Worm (Caenorhabditis elegans) whole organism, L2 larva: Measurements from ENCODE around the gene col-87.

Source experiments
- C34F6.9 ChIP-seq: fragments of 150-350 bp; optimal IDR thresholded peaks from 2 replicates; lab custom pipeline; 2014; ENCODE audit warnings: missing biosample characterization, missing genetic modification characterization
- F13H6.1 ChIP-seq: sonication (generic microtip); optimal IDR thresholded peaks from 2 replicates; lab custom pipeline; 2016; ENCODE audit warnings: missing genetic modification characterization, missing compliant biosample characterization
- R02D3.7 ChIP-seq: fragments of 150-350 bp; optimal IDR thresholded peaks from 2 replicates; lab custom pipeline; 2014; ENCODE audit warnings: missing biosample characterization, missing genetic modification characterization
- Y55F3AM.14 ChIP-seq: fragments of 200-800 bp; sonication (Bioruptor generic); optimal IDR thresholded peaks from 2 replicates; lab custom pipeline; 2018; ENCODE audit warnings: mild to moderate bottlenecking, missing genetic modification characterization, missing compliant biosample characterization
- ZK546.5 ChIP-seq: sonication (generic microtip); optimal IDR thresholded peaks from 2 replicates; lab custom pipeline; 2017; ENCODE audit warnings: missing biosample characterization, missing genetic modification characterization
- alr-1 ChIP-seq: fragments of 150-350 bp; optimal IDR thresholded peaks from 2 replicates; lab custom pipeline; 2014; ENCODE audit warnings: missing biosample characterization, missing genetic modification characterization
- aly-2 ChIP-seq: fragments of 150-350 bp; optimal IDR thresholded peaks from 2 replicates; lab custom pipeline; 2014; ENCODE audit warnings: missing biosample characterization, missing genetic modification characterization
- ama-1 ChIP-seq: fragments of 150-350 bp; optimal IDR thresholded peaks from 2 replicates; lab custom pipeline; 2018; ENCODE audit warnings: inconsistent platforms
- blmp-1 ChIP-seq: sonication (generic microtip); optimal IDR thresholded peaks from 2 replicates; lab custom pipeline; 2017; ENCODE audit warnings: missing genetic modification characterization, mild to moderate bottlenecking, missing compliant biosample characterization, antibody characterized with exemption, moderate library complexity; ENCODE audit not compliant: insufficient read depth
- ceh-16 ChIP-seq: fragments of 150-350 bp; optimal IDR thresholded peaks from 2 replicates; lab custom pipeline; 2014; ENCODE audit warnings: missing biosample characterization, missing genetic modification characterization
- ceh-82 ChIP-seq: fragments of 150-350 bp; optimal IDR thresholded peaks from 2 replicates; lab custom pipeline; 2014; ENCODE audit warnings: missing biosample characterization, missing genetic modification characterization
- crh-2 ChIP-seq: sonication (generic microtip); optimal IDR thresholded peaks from 2 replicates; lab custom pipeline; 2017; ENCODE audit warnings: missing biosample characterization, missing genetic modification characterization
- dmd-4 ChIP-seq: sonication (generic microtip); optimal IDR thresholded peaks from 2 replicates; lab custom pipeline; 2017; ENCODE audit warnings: missing biosample characterization, missing genetic modification characterization
- egl-27 ChIP-seq: sonication (generic microtip); optimal IDR thresholded peaks from 3 replicates; lab custom pipeline; 2017; ENCODE audit warnings: missing biosample characterization, missing genetic modification reagents, missing genetic modification characterization
- elt-1 ChIP-seq: fragments of 150-350 bp; optimal IDR thresholded peaks from 2 replicates; lab custom pipeline; 2014; ENCODE audit warnings: missing biosample characterization, missing genetic modification characterization
- elt-3 ChIP-seq: sonication (generic microtip); optimal IDR thresholded peaks from 2 replicates; lab custom pipeline; 2017; ENCODE audit warnings: missing biosample characterization, missing genetic modification characterization
- fos-1 ChIP-seq: fragments of 150-350 bp; optimal IDR thresholded peaks from 2 replicates; lab custom pipeline; 2014; ENCODE audit warnings: missing biosample characterization, missing genetic modification characterization
- gmeb-1 ChIP-seq: fragments of 150-350 bp; optimal IDR thresholded peaks from 2 replicates; lab custom pipeline; 2014; ENCODE audit warnings: missing biosample characterization, missing genetic modification characterization
- lin-11 ChIP-seq: fragments of 150-350 bp; sonication (generic microtip); optimal IDR thresholded peaks from 2 replicates; lab custom pipeline; 2014; ENCODE audit warnings: missing biosample characterization, missing genetic modification characterization, inconsistent platforms, mixed read lengths
- lin-13 ChIP-seq: fragments of 150-350 bp; optimal IDR thresholded peaks from 2 replicates; lab custom pipeline; 2014; ENCODE audit warnings: missing biosample characterization, missing genetic modification reagents, missing genetic modification characterization
- lin-39 ChIP-seq: fragments of 150-350 bp; optimal IDR thresholded peaks from 2 replicates; lab custom pipeline; 2014; ENCODE audit warnings: missing biosample characterization, missing genetic modification reagents, missing genetic modification characterization
- lsy-2 ChIP-seq, 2 experiments: fragments of 150-350 bp in 1 of 2; sonication (generic microtip) in 1 of 2; optimal IDR thresholded peaks; 2 replicates each; lab custom pipeline; 2014 to 2017; ENCODE audit warnings: missing biosample characterization in 2 of 2, missing genetic modification characterization in 2 of 2
- mab-5 ChIP-seq: fragments of 150-350 bp; optimal IDR thresholded peaks from 2 replicates; lab custom pipeline; 2014; ENCODE audit warnings: missing biosample characterization, missing genetic modification characterization
- mbf-1 ChIP-seq: sonication (generic microtip); optimal IDR thresholded peaks from 2 replicates; lab custom pipeline; 2017; ENCODE audit warnings: missing biosample characterization, missing genetic modification characterization
- mdl-1 ChIP-seq, 2 experiments: fragments of 150-350 bp in 1 of 2; sonication (generic microtip) in 1 of 2; optimal IDR thresholded peaks; 2 replicates each; lab custom pipeline; 2017; ENCODE audit warnings: missing biosample characterization in 2 of 2, missing genetic modification characterization in 2 of 2
- nhr-10 ChIP-seq: sonication (generic microtip); optimal IDR thresholded peaks from 2 replicates; lab custom pipeline; 2017; ENCODE audit warnings: missing biosample characterization, missing genetic modification characterization
- nhr-11 ChIP-seq: fragments of 150-350 bp; optimal IDR thresholded peaks from 2 replicates; lab custom pipeline; 2014; ENCODE audit warnings: missing biosample characterization, missing genetic modification characterization
- nhr-12 ChIP-seq: fragments of 150-350 bp; optimal IDR thresholded peaks from 2 replicates; lab custom pipeline; 2014; ENCODE audit warnings: missing biosample characterization, missing genetic modification characterization
- nhr-129 ChIP-seq: fragments of 150-350 bp; optimal IDR thresholded peaks from 2 replicates; lab custom pipeline; 2014; ENCODE audit warnings: missing biosample characterization, missing genetic modification characterization
- nhr-21 ChIP-seq: fragments of 150-350 bp; optimal IDR thresholded peaks from 2 replicates; lab custom pipeline; 2014; ENCODE audit warnings: missing biosample characterization, missing genetic modification characterization
- nhr-23 ChIP-seq: fragments of 150-350 bp; optimal IDR thresholded peaks from 2 replicates; lab custom pipeline; 2014; ENCODE audit warnings: missing biosample characterization, missing genetic modification reagents, missing genetic modification characterization
- nhr-237 ChIP-seq: fragments of 150-350 bp; optimal IDR thresholded peaks from 2 replicates; lab custom pipeline; 2014; ENCODE audit warnings: missing biosample characterization, missing genetic modification characterization
- nhr-25 ChIP-seq: fragments of 150-350 bp; sonication (generic microtip); optimal IDR thresholded peaks from 3 replicates; lab custom pipeline; 2014; ENCODE audit warnings: missing biosample characterization, missing genetic modification characterization
- nhr-6 ChIP-seq: fragments of 150-350 bp; optimal IDR thresholded peaks from 2 replicates; lab custom pipeline; 2014; ENCODE audit warnings: missing biosample characterization, missing genetic modification characterization
- nhr-77 ChIP-seq: fragments of 150-350 bp; optimal IDR thresholded peaks from 2 replicates; lab custom pipeline; 2014; ENCODE audit warnings: missing biosample characterization, missing genetic modification characterization
- peb-1 ChIP-seq: fragments of 150-350 bp; optimal IDR thresholded peaks from 2 replicates; lab custom pipeline; 2014; ENCODE audit warnings: missing biosample characterization, missing genetic modification characterization
- sem-4 ChIP-seq: fragments of 150-350 bp; optimal IDR thresholded peaks from 2 replicates; lab custom pipeline; 2014; ENCODE audit warnings: missing biosample characterization, missing genetic modification reagents, missing genetic modification characterization
- skn-1 ChIP-seq: sonication (generic microtip); optimal IDR thresholded peaks from 2 replicates; lab custom pipeline; 2017; ENCODE audit warnings: missing biosample characterization, missing genetic modification characterization
- sma-3 ChIP-seq: sonication (generic microtip); optimal IDR thresholded peaks from 2 replicates; lab custom pipeline; 2016; ENCODE audit warnings: missing genetic modification reagents, missing genetic modification characterization, missing compliant biosample characterization
- sma-9 ChIP-seq, 2 experiments: fragments of 150-350 bp in 1 of 2; sonication (generic microtip) in 1 of 2; optimal IDR thresholded peaks; 2 replicates each; lab custom pipeline; 2014 to 2016; ENCODE audit warnings: missing genetic modification characterization in 2 of 2, mild to moderate bottlenecking in 1 of 2, missing biosample characterization in 1 of 2, missing compliant biosample characterization in 1 of 2, missing genetic modification reagents in 1 of 2, moderate library complexity in 1 of 2
- snpc-4 ChIP-seq: fragments of 150-350 bp; optimal IDR thresholded peaks from 2 replicates; lab custom pipeline; 2014; ENCODE audit warnings: missing biosample characterization, missing genetic modification characterization
- unc-39 ChIP-seq: fragments of 150-350 bp; optimal IDR thresholded peaks from 2 replicates; lab custom pipeline; 2014; ENCODE audit warnings: missing biosample characterization, missing genetic modification characterization
- unc-55 ChIP-seq: fragments of 150-350 bp; sonication (generic microtip); optimal IDR thresholded peaks from 3 replicates; lab custom pipeline; 2014; ENCODE audit warnings: missing biosample characterization, missing genetic modification reagents, missing genetic modification characterization
- unc-62 ChIP-seq: fragments of 150-350 bp; optimal IDR thresholded peaks from 2 replicates; lab custom pipeline; 2014; ENCODE audit warnings: missing biosample characterization, missing genetic modification reagents, missing genetic modification characterization
- zag-1 ChIP-seq: fragments of 150-350 bp; optimal IDR thresholded peaks from 2 replicates; lab custom pipeline; 2014; ENCODE audit warnings: missing biosample characterization, missing genetic modification characterization
- ztf-1 ChIP-seq: fragments of 200-800 bp; sonication (Bioruptor generic); conservative IDR thresholded peaks from 2 replicates; pipeline ENCODE4 v1.3.6; 2022; ENCODE audit warnings: missing genetic modification characterization, missing compliant biosample characterization
- ztf-11 ChIP-seq: sonication (generic microtip); optimal IDR thresholded peaks from 2 replicates; lab custom pipeline; 2017; ENCODE audit warnings: missing biosample characterization, missing genetic modification characterization
- ztf-4 ChIP-seq: fragments of 150-350 bp; optimal IDR thresholded peaks from 2 replicates; lab custom pipeline; 2014; ENCODE audit warnings: missing biosample characterization, missing genetic modification characterization

Gene col-87

DNA sequence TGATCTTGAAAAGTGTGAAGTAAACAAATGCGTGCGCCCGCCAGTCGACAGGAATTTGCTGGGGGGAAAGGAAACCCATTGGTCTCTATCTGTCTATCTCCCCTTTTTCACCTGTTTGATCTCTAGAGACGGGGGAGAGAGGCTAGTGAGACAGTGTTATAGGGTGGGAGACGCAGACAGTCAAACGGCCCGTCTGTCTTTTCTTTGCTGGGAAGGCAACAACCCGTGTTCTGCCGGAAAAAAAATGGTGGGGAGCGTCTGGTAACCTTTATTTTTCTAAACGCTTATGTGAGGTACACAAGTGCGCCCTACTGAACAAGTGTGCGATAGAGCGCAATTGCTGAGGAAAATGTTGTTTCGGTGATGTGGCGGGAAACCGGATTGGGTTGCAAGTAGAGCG lies 44.0 kb downstream of the col-87 start (continued):
- TF ChIP-seq nhr-25 (tag; lab: Kevin White, UChicago) = peak; percentile 83
- peak; percentile 81 for TF ChIP-seq nhr-129 (tag; lab: Kevin White, UChicago)
- no peak for TF ChIP-seq nhr-23 (tag; lab: Kevin White, UChicago)
- TF ChIP-seq ztf-4 (tag; lab: Kevin White, UChicago) = peak; percentile 37
- TF ChIP-seq fos-1 (tag; lab: Kevin White, UChicago) = peak; percentile 44
- no peak for TF ChIP-seq mbf-1
- peak; percentile 90 for TF ChIP-seq sma-9 (GFP tag; optimal IDR thresholded peaks at IDR 0.05; lab: Kevin White, UChicago)
- no peak for TF ChIP-seq sma-9 (tag; optimal IDR thresholded peaks at IDR 0.05; lab: Kevin White, UChicago)
- TF ChIP-seq R02D3.7 (tag; lab: Kevin White, UChicago) = no peak
- no peak for TF ChIP-seq ztf-1
- peak; percentile 8 for TF ChIP-seq mab-5 (tag; lab: Kevin White, UChicago)
- TF ChIP-seq mdl-1 (tag; optimal IDR thresholded peaks at IDR 0.05; lab: Kevin White, UChicago) = peak in 1 of 2 experiments; percentile 22
- peak; percentile 66 for TF ChIP-seq sma-3
- TF ChIP-seq aly-2 (tag; lab: Kevin White, UChicago) = no peak
- peak in 1 of 2 experiments; percentile 66 for TF ChIP-seq lsy-2 (tag; optimal IDR thresholded peaks at IDR 0.05; lab: Kevin White, UChicago)
- TF ChIP-seq nhr-6 (tag; lab: Kevin White, UChicago) = no peak
- no peak for TF ChIP-seq lin-11 (tag; lab: Kevin White, UChicago)
- TF ChIP-seq snpc-4 = no peak
- TF ChIP-seq nhr-77 = peak; percentile 1

DNA sequence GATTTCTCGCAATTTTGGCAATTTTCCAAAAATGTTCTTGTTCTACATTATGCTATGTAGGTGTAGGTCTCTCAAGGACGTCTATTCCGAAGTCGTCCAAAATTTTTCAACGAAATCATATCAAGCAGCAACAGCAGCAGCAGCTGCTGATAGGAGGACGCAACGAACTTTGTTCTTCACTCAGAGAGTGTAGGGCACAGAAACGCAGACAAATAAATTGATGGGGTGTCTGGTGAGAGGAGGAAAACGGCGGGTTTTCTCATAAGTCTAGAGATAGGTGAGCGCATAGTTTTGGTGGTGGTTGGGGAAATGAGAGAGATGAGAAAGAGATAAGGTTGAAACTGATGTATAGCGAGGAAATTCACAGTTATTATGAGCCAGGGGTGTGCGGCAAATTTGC lies 45.4 kb downstream of the col-87 start:
- no peak for TF ChIP-seq mbf-1
- TF ChIP-seq aly-2 (tag; lab: Kevin White, UChicago) = no peak
- TF ChIP-seq nhr-21 = peak; percentile 70
- TF ChIP-seq nhr-11 = no peak
- no peak for TF ChIP-seq zag-1 (tag; lab: Kevin White, UChicago)
- TF ChIP-seq ztf-1 = no peak
- peak; percentile 48 for TF ChIP-seq C34F6.9 (tag; lab: Kevin White, UChicago)
- no peak for TF ChIP-seq ZK546.5
- TF ChIP-seq lin-13 (GFP tag; lab: Kevin White, UChicago) = peak; percentile 4
- no peak for TF ChIP-seq nhr-237 (tag; lab: Kevin White, UChicago)
- peak; percentile 60 for TF ChIP-seq F13H6.1 (tag; lab: Kevin White, UChicago)
- TF ChIP-seq nhr-129 (tag; lab: Kevin White, UChicago) = peak; percentile 65
- peak; percentile 30 for TF ChIP-seq Y55F3AM.14 (GFP tag; lab: Kevin White, UChicago)
- TF ChIP-seq peb-1 (tag; lab: Kevin White, UChicago) = no peak
- peak; percentile 15 for TF ChIP-seq blmp-1 (tag; lab: Kevin White, UChicago)
- TF ChIP-seq R02D3.7 (tag; lab: Kevin White, UChicago) = no peak
- no peak for TF ChIP-seq nhr-77
- peak; percentile 20 to 53 for TF ChIP-seq mdl-1 (tag; optimal IDR thresholded peaks at IDR 0.05; lab: Kevin White, UChicago)
- no peak for TF ChIP-seq nhr-23 (tag; lab: Kevin White, UChicago)
- no peak for TF ChIP-seq nhr-6 (tag; lab: Kevin White, UChicago)
- peak; percentile 93 for TF ChIP-seq sma-9 (GFP tag; optimal IDR thresholded peaks at IDR 0.05; lab: Kevin White, UChicago)
- TF ChIP-seq sma-9 (tag; optimal IDR thresholded peaks at IDR 0.05; lab: Kevin White, UChicago) = no peak
- TF ChIP-seq mab-5 (tag; lab: Kevin White, UChicago) = no peak
- peak; percentile 67 for TF ChIP-seq sma-3
- no peak for TF ChIP-seq ztf-4 (tag; lab: Kevin White, UChicago)
- TF ChIP-seq skn-1 = no peak
- no peak for TF ChIP-seq alr-1 (tag; lab: Kevin White, UChicago)
- no peak for TF ChIP-seq elt-3 (tag; lab: Kevin White, UChicago)
- TF ChIP-seq egl-27 (tag; lab: Kevin White, UChicago) = peak; percentile 54
- no peak for TF ChIP-seq unc-55 (GFP tag; lab: Kevin White, UChicago)
- TF ChIP-seq fos-1 (tag; lab: Kevin White, UChicago) = peak; percentile 83
- TF ChIP-seq dmd-4 (tag; lab: Kevin White, UChicago) = no peak
- TF ChIP-seq ama-1 (lab: Kevin White, UChicago) = no peak
- TF ChIP-seq unc-39 (tag; lab: Kevin White, UChicago) = no peak
- no peak for TF ChIP-seq ceh-82 (tag; lab: Kevin White, UChicago)
- TF ChIP-seq nhr-10 (tag; lab: Kevin White, UChicago) = no peak
- TF ChIP-seq gmeb-1 (tag; lab: Kevin White, UChicago) = no peak
- TF ChIP-seq elt-1 (tag; lab: Kevin White, UChicago) = no peak
- no peak for TF ChIP-seq ceh-16 (tag; lab: Kevin White, UChicago)
- no peak for TF ChIP-seq nhr-12 (tag; lab: Kevin White, UChicago)
- TF ChIP-seq lsy-2 (tag; optimal IDR thresholded peaks at IDR 0.05; lab: Kevin White, UChicago) = peak in 1 of 2 experiments; percentile 42
- no peak for TF ChIP-seq lin-39 (tag; lab: Kevin White, UChicago)
- no peak for TF ChIP-seq lin-11 (tag; lab: Kevin White, UChicago)
- peak; percentile 32 for TF ChIP-seq sem-4 (tag; lab: Kevin White, UChicago)
- TF ChIP-seq crh-2 (tag; lab: Kevin White, UChicago) = peak; percentile 62
- no peak for TF ChIP-seq unc-62
- no peak for TF ChIP-seq ztf-11 (tag; lab: Kevin White, UChicago)
- TF ChIP-seq snpc-4 = peak; percentile 6
- peak; percentile 67 for TF ChIP-seq nhr-25 (tag; lab: Kevin White, UChicago)
